Fruit fly (Drosophila melanogaster) whole organism, embryonic: ENCODE measurements around the gene CG9664.

ENCODE experiments used
- Awh ChIP-seq: fragments of 200-800 bp; sonication (Bioruptor generic); IDR thresholded peaks from 2 replicates; pipeline ENCODE4, ENCODE4 v1.3.6; 2022; ENCODE audit warnings: missing biosample characterization, missing genetic modification characterization
- B-H1 ChIP-seq: fragments of 200-800 bp; sonication (Bioruptor generic); IDR thresholded peaks from 3 replicates; pipeline ENCODE4 v1.3.6; 2022; ENCODE audit warnings: missing biosample characterization, missing genetic modification characterization
- Blimp-1 ChIP-seq: fragments of 200-800 bp; sonication (Bioruptor generic); optimal IDR thresholded peaks from 3 replicates; lab custom pipeline; 2018; ENCODE audit warnings: missing biosample characterization, missing genetic modification characterization, mild to moderate bottlenecking, moderate library complexity, missing genetic modification reagents
- CG10321 ChIP-seq: fragments of 200-800 bp; sonication (Bioruptor generic); IDR thresholded peaks from 2 replicates; pipeline ENCODE4 v1.3.6; 2022; ENCODE audit warnings: missing biosample characterization, missing genetic modification characterization
- CG10654 ChIP-seq: fragments of 200-800 bp; sonication (Bioruptor generic); optimal IDR thresholded peaks from 2 replicates; lab custom pipeline; 2016; ENCODE audit warnings: missing biosample characterization, missing genetic modification characterization
- CG11085 ChIP-seq: fragments of 200-800 bp; sonication (Bioruptor generic); IDR thresholded peaks from 2 replicates; pipeline ENCODE4 v1.3.6; 2022; ENCODE audit warnings: missing biosample characterization, missing genetic modification characterization
- CG11247 ChIP-seq: fragments of 200-800 bp; sonication (Bioruptor generic); IDR thresholded peaks from 2 replicates; pipeline ENCODE4 v1.3.6; 2022; ENCODE audit warnings: missing biosample characterization, missing genetic modification characterization
- CG12942 ChIP-seq: fragments of 200-800 bp; sonication (Bioruptor generic); optimal IDR thresholded peaks from 3 replicates; lab custom pipeline; 2016; ENCODE audit warnings: missing biosample characterization, missing genetic modification characterization
- CG1603 ChIP-seq: fragments of 200-800 bp; sonication (Bioruptor generic); optimal IDR thresholded peaks from 2 replicates; lab custom pipeline; 2019; ENCODE audit warnings: missing biosample characterization, mild to moderate bottlenecking, missing genetic modification characterization, moderate library complexity
- CG17568 ChIP-seq: fragments of 200-800 bp; sonication (Bioruptor generic); optimal IDR thresholded peaks from 2 replicates; lab custom pipeline; 2018; ENCODE audit warnings: missing biosample characterization, mild to moderate bottlenecking, missing genetic modification characterization, moderate library complexity
- CG17829 ChIP-seq: fragments of 200-800 bp; optimal IDR thresholded peaks from 2 replicates; lab custom pipeline; 2019; ENCODE audit warnings: missing biosample characterization, mild to moderate bottlenecking, missing genetic modification characterization, moderate library complexity
- CG30431 ChIP-seq: fragments of 200-800 bp; sonication (Bioruptor generic); optimal IDR thresholded peaks from 2 replicates; lab custom pipeline; 2017; ENCODE audit warnings: missing biosample characterization, missing genetic modification characterization
- CG33213 ChIP-seq: fragments of 200-800 bp; sonication (Bioruptor generic); optimal IDR thresholded peaks from 3 replicates; lab custom pipeline; 2016; ENCODE audit warnings: missing biosample characterization, missing genetic modification characterization
- CG3726 ChIP-seq: fragments of 200-800 bp; sonication (Bioruptor generic); IDR thresholded peaks from 3 replicates; pipeline ENCODE4, ENCODE4 v1.3.6; 2022; ENCODE audit warnings: missing biosample characterization, missing genetic modification characterization
- CG3995 ChIP-seq: fragments of 200-800 bp; sonication (Bioruptor generic); optimal IDR thresholded peaks from 3 replicates; lab custom pipeline; 2016; ENCODE audit warnings: missing biosample characterization, missing genetic modification characterization
- CG7271 ChIP-seq: fragments of 200-800 bp; sonication (Bioruptor generic); optimal IDR thresholded peaks from 2 replicates; lab custom pipeline; 2018; ENCODE audit warnings: missing biosample characterization, mild to moderate bottlenecking, missing genetic modification characterization, moderate library complexity
- CG7928 ChIP-seq: fragments of 200-800 bp; sonication (Bioruptor generic); optimal IDR thresholded peaks from 2 replicates; lab custom pipeline; 2017; ENCODE audit warnings: missing biosample characterization, mild to moderate bottlenecking, missing genetic modification characterization
- CG8765 ChIP-seq: fragments of 200-800 bp; sonication (Bioruptor generic); IDR thresholded peaks from 2 replicates; pipeline ENCODE4 v1.3.6; 2022; ENCODE audit warnings: missing biosample characterization, missing genetic modification characterization
- CG9609 ChIP-seq: fragments of 200-800 bp; sonication (Bioruptor generic); optimal IDR thresholded peaks from 3 replicates; lab custom pipeline; 2016; ENCODE audit warnings: missing biosample characterization, missing genetic modification characterization
- CG9797 ChIP-seq: fragments of 200-800 bp; sonication (Bioruptor generic); optimal IDR thresholded peaks from 3 replicates; lab custom pipeline; 2018; ENCODE audit warnings: missing biosample characterization, mild to moderate bottlenecking, missing genetic modification characterization
- Doc2 ChIP-seq: fragments of 200-800 bp; sonication (Bioruptor generic); IDR thresholded peaks from 2 replicates; pipeline ENCODE4 v1.3.6; 2022; ENCODE audit warnings: missing biosample characterization, missing genetic modification characterization
- Gug ChIP-seq: fragments of 200-800 bp; sonication (Bioruptor generic); IDR thresholded peaks from 4 replicates; pipeline ENCODE4 v1.3.6; 2022; ENCODE audit warnings: missing biosample characterization, missing genetic modification characterization
- HLH4C ChIP-seq: fragments of 200-800 bp; sonication (Bioruptor generic); IDR thresholded peaks from 3 replicates; pipeline ENCODE4 v1.3.6; 2022; ENCODE audit warnings: missing biosample characterization, missing genetic modification characterization; ENCODE audit not compliant: partially characterized antibody
- Optix ChIP-seq: fragments of 200-800 bp; sonication (Bioruptor generic); IDR thresholded peaks from 3 replicates; pipeline ENCODE4 v1.3.6; 2022; ENCODE audit warnings: missing biosample characterization, missing genetic modification characterization
- Ptx1 ChIP-seq: fragments of 200-800 bp; sonication (Bioruptor generic); IDR thresholded peaks from 2 replicates; pipeline ENCODE4 v1.3.6; 2022; ENCODE audit warnings: missing biosample characterization, missing genetic modification characterization
- Usf ChIP-seq: fragments of 200-800 bp; sonication (Bioruptor generic); optimal IDR thresholded peaks from 2 replicates; lab custom pipeline; 2017; ENCODE audit warnings: missing genotype, missing biosample characterization, missing genetic modification characterization
- bowl ChIP-seq: fragments of 200-800 bp; sonication (Bioruptor generic); IDR thresholded peaks from 2 replicates; pipeline ENCODE4 v1.3.6; 2022; ENCODE audit warnings: missing biosample characterization, missing genetic modification characterization
- br ChIP-seq: fragments of >200 bp; optimal IDR thresholded peaks from 2 replicates; lab custom pipeline; 2017
- cas ChIP-seq: fragments of 200-800 bp; sonication (Bioruptor generic); IDR thresholded peaks from 2 replicates; pipeline ENCODE4 v1.3.6; 2022; ENCODE audit warnings: missing biosample characterization, missing genetic modification characterization
- caup ChIP-seq: fragments of 200-800 bp; sonication (Bioruptor generic); optimal IDR thresholded peaks from 3 replicates; lab custom pipeline; 2017; ENCODE audit warnings: missing biosample characterization, mild to moderate bottlenecking, missing genetic modification characterization, moderate library complexity; ENCODE audit not compliant: severe bottlenecking
- chif ChIP-seq, 2 experiments: fragments of 200-800 bp; sonication (Bioruptor generic); optimal IDR thresholded peaks; 3 replicates each; lab custom pipeline; 2016; ENCODE audit warnings: missing biosample characterization in 2 of 2, missing genetic modification characterization in 2 of 2
- chn ChIP-seq: fragments of 200-800 bp; sonication (Bioruptor generic); optimal IDR thresholded peaks from 2 replicates; lab custom pipeline; 2016; ENCODE audit warnings: missing biosample characterization, missing genetic modification characterization
- crol ChIP-seq: fragments of 200-800 bp; sonication (Bioruptor generic); IDR thresholded peaks from 2 replicates; pipeline ENCODE4 v1.3.6; 2022; ENCODE audit warnings: missing biosample characterization, missing genetic modification characterization
- dimm ChIP-seq: fragments of 200-800 bp; sonication (Bioruptor generic); IDR thresholded peaks from 2 replicates; pipeline ENCODE4 v1.3.6; 2022; ENCODE audit warnings: missing biosample characterization, missing genetic modification characterization
- disco-r ChIP-seq: fragments of 200-800 bp; sonication (Bioruptor generic); optimal IDR thresholded peaks from 2 replicates; lab custom pipeline; 2016; ENCODE audit warnings: missing biosample characterization, missing genetic modification characterization
- gcm ChIP-seq: fragments of 200-800 bp; sonication (Bioruptor generic); optimal IDR thresholded peaks from 2 replicates; lab custom pipeline; 2019; ENCODE audit warnings: missing biosample characterization, mild to moderate bottlenecking, missing genetic modification characterization, moderate library complexity
- hkb ChIP-seq, 2 experiments: fragments of 200-800 bp in 1 of 2; fragments of >200 bp in 1 of 2; sonication (Bioruptor generic) in 1 of 2; IDR thresholded peaks in 1 of 2; optimal IDR thresholded peaks in 1 of 2; 2 replicates each; pipeline versions ENCODE4 v1.3.6 to Lab custom; 2017 to 2022; ENCODE audit warnings: missing biosample characterization in 1 of 2, missing genetic modification characterization in 1 of 2
- klu ChIP-seq: fragments of 200-800 bp; sonication (Bioruptor generic); IDR thresholded peaks from 2 replicates; pipeline ENCODE4 v1.3.6; 2022; ENCODE audit warnings: missing biosample characterization, missing genetic modification characterization
- lov ChIP-seq, 2 experiments: fragments of 200-800 bp in 1 of 2; fragments of >200 bp in 1 of 2; sonication (Bioruptor generic) in 1 of 2; IDR thresholded peaks in 1 of 2; optimal IDR thresholded peaks in 1 of 2; 2 replicates in 1 of 2; 3 replicates in 1 of 2; pipeline versions ENCODE4 v1.3.6 to Lab custom; 2017 to 2022; ENCODE audit warnings: missing biosample characterization in 1 of 2, missing genetic modification characterization in 1 of 2
- mld ChIP-seq: fragments of 200-800 bp; sonication (Bioruptor generic); IDR thresholded peaks from 3 replicates; pipeline ENCODE4 v1.3.6; 2022; ENCODE audit warnings: missing biosample characterization, missing genetic modification characterization; ENCODE audit not compliant: partially characterized antibody
- nerfin-2 ChIP-seq: fragments of 200-800 bp; sonication (Bioruptor generic); IDR thresholded peaks from 2 replicates; pipeline ENCODE4 v1.3.6; 2022; ENCODE audit warnings: missing biosample characterization, missing genetic modification characterization; ENCODE audit not compliant: partially characterized antibody
- pan ChIP-seq, 4 experiments: fragments of >200 bp in 3 of 4; fragments of 200-800 bp in 1 of 4; sonication (Bioruptor generic) in 1 of 4; optimal IDR thresholded peaks in 3 of 4; IDR thresholded peaks in 1 of 4; 2 replicates each; pipeline versions ENCODE4 v1.3.6 to Lab custom; 2017 to 2022; ENCODE audit warnings: missing biosample characterization in 2 of 4, missing genetic modification characterization in 2 of 4, mixed read lengths in 1 of 4
- shn ChIP-seq: fragments of 200-800 bp; sonication (Bioruptor generic); optimal IDR thresholded peaks from 3 replicates; lab custom pipeline; 2016; ENCODE audit warnings: missing biosample characterization, missing genetic modification characterization
- sna ChIP-seq: fragments of 200-800 bp; sonication (Bioruptor generic); IDR thresholded peaks from 2 replicates; pipeline ENCODE4 v1.3.6; 2022; ENCODE audit warnings: missing biosample characterization, missing genetic modification characterization; ENCODE audit not compliant: partially characterized antibody
- sqz ChIP-seq: fragments of 200-800 bp; sonication (Bioruptor generic); optimal IDR thresholded peaks from 3 replicates; lab custom pipeline; 2018; ENCODE audit warnings: missing biosample characterization, mild to moderate bottlenecking, missing genetic modification characterization
- vvl ChIP-seq: fragments of 200-800 bp; sonication (Bioruptor generic); IDR thresholded peaks from 2 replicates; pipeline ENCODE4 v1.3.6; 2022; ENCODE audit warnings: missing biosample characterization, missing genetic modification characterization
- yki ChIP-seq: fragments of >200 bp; optimal IDR thresholded peaks from 3 replicates; lab custom pipeline; 2018

Gene CG9664

dm6 chr2L:3302958-3303842, 8.7 kb upstream of the CG9664 start, which contains the start of gene CG9663 (continued):
- TF ChIP-seq klu (GFP tag; lab: Robert Waterston, UW) (no peak; the same call in 1 of the 2 replicates), CG3995 (GFP tag; lab: Kevin White, UChicago) (no peak), CG9797 (GFP tag; lab: Kevin White, UChicago) (peak; percentile 78), CG12942 (GFP tag; lab: Kevin White, UChicago) (no peak), Gug (GFP tag; lab: Robert Waterston, UW) (peak; percentile 31; the same call in 1 of the 4 replicates), bowl (GFP tag; lab: Robert Waterston, UW) (peak; percentile 40; the same call in 1 of the 2 replicates), CG9609 (no peak), Blimp-1 (peak; percentile 5), caup (peak; percentile 2), chn (GFP tag; lab: Kevin White, UChicago) (peak; percentile 4), CG1603 (tag; lab: Kevin White, UChicago) (peak; percentile 57), CG30431 (GFP tag; lab: Kevin White, UChicago) (no peak), sqz (peak; percentile 100), nerfin-2 (GFP tag; lab: Robert Waterston, UW) (no peak), disco-r (no peak), Ptx1 (GFP tag; lab: Robert Waterston, UW) (peak; percentile 28), gcm (GFP tag; lab: Kevin White, UChicago) (peak; percentile 53), CG7271 (tag; lab: Kevin White, UChicago) (no peak), CG7928 (GFP tag; lab: Kevin White, UChicago) (no peak), CG10654 (GFP tag; lab: Kevin White, UChicago) (no peak), vvl (GFP tag; lab: Robert Waterston, UW) (peak; percentile 37; the same call in 1 of the 2 replicates), CG11247 (GFP tag; lab: Robert Waterston, UW) (0 out of 2 replicates have a peak, but pooled peaks have one; percentile 10), CG17568 (GFP tag; lab: Kevin White, UChicago) (no peak), sna (GFP tag; lab: Robert Waterston, UW) (peak; percentile 52; the same call in 1 of the 2 replicates), pan (optimal IDR thresholded peaks at IDR 0.05; lab: Kevin White, UChicago) (no peak), pan (GFP tag; optimal IDR thresholded peaks at IDR 0.05 in 1 of 2, IDR thresholded peaks at IDR 0.05 in 1 of 2) (no peak), br (lab: Kevin White, UChicago) (no peak), CG3726 (GFP tag; lab: Robert Waterston, UW) (no peak), HLH4C (GFP tag; lab: Robert Waterston, UW) (peak; percentile 39; the same call in 1 of the 3 replicates), lov (optimal IDR thresholded peaks at IDR 0.05; lab: Kevin White, UChicago) (no peak), lov (GFP tag; IDR thresholded peaks at IDR 0.05; lab: Robert Waterston, UW) (no peak), Usf (no peak), Awh (GFP tag; lab: Robert Waterston, UW) (peak; percentile 49; the same call in 1 of the 2 replicates), yki (lab: Kevin White, UChicago) (peak; percentile 26), Optix (no peak), CG11085 (GFP tag; lab: Robert Waterston, UW) (no peak), mld (GFP tag; lab: Robert Waterston, UW) (no peak), CG33213 (GFP tag; lab: Kevin White, UChicago) (peak; percentile 38), Doc2 (no peak), dimm (no peak), shn (GFP tag; lab: Kevin White, UChicago) (peak; percentile 50), CG8765 (GFP tag; lab: Robert Waterston, UW) (0 out of 2 replicates have a peak, but pooled peaks have one; percentile 28), CG17829 (tag; lab: Kevin White, UChicago) (peak; percentile 9), chif (GFP tag; optimal IDR thresholded peaks at IDR 0.05; lab: Kevin White, UChicago) (no peak), CG10321 (GFP tag; lab: Robert Waterston, UW) (no peak), cas (GFP tag; lab: Robert Waterston, UW) (no peak), B-H1 (peak; percentile 28; the same call in 1 of the 3 replicates), crol (GFP tag; lab: Robert Waterston, UW) (peak; percentile 67), hkb (optimal IDR thresholded peaks at IDR 0.05; lab: Kevin White, UChicago) (no peak), hkb (GFP tag; IDR thresholded peaks at IDR 0.05; lab: Robert Waterston, UW) (peak; percentile 36; the same call in 1 of the 2 replicates)
